Fruit fly (Drosophila melanogaster) whole organism, wandering third instar larva: ENCODE data around the gene Acat2.

ENCODE experiments used
- Abd-B ChIP-seq: fragments of >200 bp; optimal IDR thresholded peaks from 2 replicates; lab custom pipeline; 2017; ENCODE audit warnings: missing biosample characterization, missing genetic modification characterization
- CG32264 ChIP-seq: fragments of 200-800 bp; sonication (Bioruptor generic); optimal IDR thresholded peaks from 2 replicates; lab custom pipeline; 2016; ENCODE audit warnings: missing biosample characterization, missing genetic modification characterization
- CG9705 ChIP-seq: fragments of 200-800 bp; sonication (Bioruptor generic); optimal IDR thresholded peaks from 2 replicates; lab custom pipeline; 2018; ENCODE audit warnings: missing biosample characterization, mild to moderate bottlenecking, missing genetic modification characterization
- CrebA ChIP-seq: fragments of 200-800 bp; sonication (Bioruptor generic); optimal IDR thresholded peaks from 2 replicates; lab custom pipeline; 2016; ENCODE audit warnings: missing biosample characterization, mild to moderate bottlenecking, missing genetic modification characterization, borderline replicate concordance
- Dfd ChIP-seq: fragments of >200 bp; optimal IDR thresholded peaks from 2 replicates; lab custom pipeline; 2017; ENCODE audit warnings: missing biosample characterization, missing genetic modification characterization
- Dif ChIP-seq: fragments of 200-275, 200-300 bp; sonication (Bioruptor generic); optimal IDR thresholded peaks from 2 replicates; lab custom pipeline; 2018; ENCODE audit warnings: missing biosample characterization, missing genetic modification characterization; ENCODE audit not compliant: partially characterized antibody
- HLH106 ChIP-seq: fragments of 200-800 bp; optimal IDR thresholded peaks from 3 replicates; lab custom pipeline; 2019; ENCODE audit warnings: missing biosample characterization, mild to moderate bottlenecking, missing genetic modification characterization, moderate library complexity
- Hr78 ChIP-seq: fragments of >200 bp; optimal IDR thresholded peaks from 2 replicates; lab custom pipeline; 2017; ENCODE audit warnings: missing biosample characterization, missing genetic modification characterization
- Hr83 ChIP-seq: fragments of 200-300 bp; sonication (Bioruptor generic); optimal IDR thresholded peaks from 2 replicates; lab custom pipeline; 2016; ENCODE audit warnings: missing biosample characterization, mild to moderate bottlenecking, missing genetic modification characterization, moderate library complexity; ENCODE audit not compliant: poor library complexity, severe bottlenecking
- Jra ChIP-seq: sonication (Bioruptor generic); optimal IDR thresholded peaks from 2 replicates; lab custom pipeline; 2016; ENCODE audit warnings: missing biosample characterization, missing genetic modification characterization
- Mio ChIP-seq: sonication (Bioruptor generic); optimal IDR thresholded peaks from 2 replicates; lab custom pipeline; 2016; ENCODE audit warnings: missing biosample characterization, missing genetic modification characterization
- Myc ChIP-seq: fragments of >200 bp; optimal IDR thresholded peaks from 2 replicates; lab custom pipeline; 2017
- N ChIP-seq: fragments of >200 bp; optimal IDR thresholded peaks from 2 replicates; lab custom pipeline; 2018; ENCODE audit warnings: missing biosample characterization, missing external identifiers, missing genetic modification characterization
- OdsH ChIP-seq: fragments of 200-800 bp; sonication (Bioruptor generic); optimal IDR thresholded peaks from 2 replicates; lab custom pipeline; 2016; ENCODE audit warnings: missing biosample characterization, mild to moderate bottlenecking, missing genetic modification characterization
- Sp1 ChIP-seq: fragments of 200-800 bp; sonication (Bioruptor generic); optimal IDR thresholded peaks from 3 replicates; lab custom pipeline; 2019; ENCODE audit warnings: missing biosample characterization, mild to moderate bottlenecking, missing genetic modification characterization, moderate library complexity
- Vsx2 ChIP-seq: fragments of 200-300, 225-300 bp; sonication (Bioruptor generic); optimal IDR thresholded peaks from 2 replicates; lab custom pipeline; 2018; ENCODE audit warnings: missing biosample characterization, missing genetic modification characterization; ENCODE audit not compliant: partially characterized antibody
- dl ChIP-seq, 2 experiments: fragments of 175-275, 200-275 bp in 1 of 2; fragments of 200-275 bp in 1 of 2; sonication (Bioruptor generic); optimal IDR thresholded peaks; lab custom pipeline; 2018; ENCODE audit warnings: mild to moderate bottlenecking in 2 of 2, missing biosample characterization in 2 of 2, missing genetic modification characterization in 2 of 2, moderate library complexity in 2 of 2; ENCODE audit not compliant: partially characterized antibody in 2 of 2, insufficient read depth in 1 of 2
- dmrt93B ChIP-seq: fragments of 200-800 bp; sonication (Bioruptor generic); optimal IDR thresholded peaks from 2 replicates; lab custom pipeline; 2018; ENCODE audit warnings: missing biosample characterization, mild to moderate bottlenecking, missing genetic modification characterization
- dsf ChIP-seq: sonication (Bioruptor generic); optimal IDR thresholded peaks from 2 replicates; lab custom pipeline; 2016; ENCODE audit warnings: missing biosample characterization, missing genetic modification characterization, borderline replicate concordance
- ey ChIP-seq: fragments of 200-800 bp; sonication (Bioruptor generic); optimal IDR thresholded peaks from 2 replicates; lab custom pipeline; 2016; ENCODE audit warnings: missing biosample characterization, missing genetic modification characterization
- foxo ChIP-seq, 2 experiments: fragments of 200-800 bp; sonication (Bioruptor generic); optimal IDR thresholded peaks; 2 replicates in 1 of 2; 3 replicates in 1 of 2; lab custom pipeline; 2016 to 2017; ENCODE audit warnings: missing biosample characterization in 2 of 2, missing genetic modification characterization in 2 of 2
- fru ChIP-seq: fragments of 200-800 bp; sonication (Bioruptor generic); optimal IDR thresholded peaks from 3 replicates; lab custom pipeline; 2016; ENCODE audit warnings: missing biosample characterization, mild to moderate bottlenecking, missing genetic modification characterization
- lola ChIP-seq: fragments of >200 bp; optimal IDR thresholded peaks from 2 replicates; lab custom pipeline; 2017; ENCODE audit warnings: missing biosample characterization, missing genetic modification characterization
- pan ChIP-seq: fragments of >200 bp; optimal IDR thresholded peaks from 2 replicates; lab custom pipeline; 2017
- psq ChIP-seq: fragments of 200-800 bp; sonication (Bioruptor generic); optimal IDR thresholded peaks from 3 replicates; lab custom pipeline; 2017; ENCODE audit warnings: missing biosample characterization, mild to moderate bottlenecking, missing genetic modification characterization, moderate library complexity
- rgr ChIP-seq: fragments of 200-800 bp; sonication (Bioruptor generic); optimal IDR thresholded peaks from 3 replicates; lab custom pipeline; 2016; ENCODE audit warnings: missing biosample characterization, mild to moderate bottlenecking, missing genetic modification characterization
- sage ChIP-seq: fragments of 200-800 bp; sonication (Bioruptor generic); optimal IDR thresholded peaks from 2 replicates; lab custom pipeline; 2016; ENCODE audit warnings: missing biosample characterization, mild to moderate bottlenecking, missing genetic modification characterization
- sv ChIP-seq: fragments of 200-800 bp; sonication (Bioruptor generic); optimal IDR thresholded peaks from 3 replicates; lab custom pipeline; 2016; ENCODE audit warnings: missing biosample characterization, missing genetic modification characterization
- usp ChIP-seq: fragments of >200 bp; optimal IDR thresholded peaks from 2 replicates; lab custom pipeline; 2017; ENCODE audit warnings: missing biosample characterization, missing genetic modification characterization
- woc ChIP-seq: sonication (Bioruptor generic); optimal IDR thresholded peaks from 2 replicates; lab custom pipeline; 2016; ENCODE audit warnings: missing biosample characterization, mild to moderate bottlenecking, missing genetic modification characterization

The Acat2 gene

DNA sequence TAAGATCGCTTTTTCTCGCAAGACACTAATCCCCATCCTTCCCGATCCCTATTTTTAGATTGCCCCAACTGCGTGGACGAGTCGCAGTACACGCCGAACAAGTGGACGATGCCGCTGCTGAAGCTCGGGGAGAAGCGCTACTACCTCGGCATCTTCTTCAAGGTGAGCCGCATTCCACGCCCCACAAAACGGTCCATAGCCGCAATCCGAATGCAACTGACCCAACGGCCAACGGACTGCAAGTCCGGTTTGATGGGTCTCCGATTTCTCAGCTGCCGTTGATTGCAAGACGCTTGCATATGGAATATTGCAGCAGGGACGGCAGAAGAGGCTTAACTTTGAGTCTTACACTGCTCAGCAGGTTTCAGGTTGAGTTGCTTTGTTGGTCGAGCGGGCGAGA is 33.7 kb upstream of the Acat2 start:
- TF ChIP-seq lola (no peak), Dif (GFP tag; lab: Kevin White, UChicago) (peak; percentile 31)

DNA sequence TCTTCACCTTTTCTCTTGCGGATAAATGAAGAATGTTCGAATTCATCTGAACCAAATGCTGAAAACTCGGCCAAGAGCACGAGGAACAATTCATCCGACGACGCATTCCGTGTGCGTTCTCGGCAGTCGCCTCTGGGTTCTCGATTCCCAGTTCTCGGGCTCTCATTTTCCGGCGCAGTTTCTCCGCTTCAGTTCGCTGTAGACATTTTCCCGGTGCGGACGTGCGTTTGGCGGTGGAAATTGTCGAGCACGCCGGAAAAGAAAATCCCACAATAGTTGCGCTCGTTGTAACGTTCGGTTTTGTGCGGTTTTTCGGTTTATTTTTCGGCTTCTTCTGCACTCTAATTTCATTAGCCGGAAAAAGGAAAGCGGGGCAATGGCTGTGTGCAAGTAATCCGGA is 27.0 kb upstream of the Acat2 start, which contains the start of gene CG32333:
Gene CG32333, plus strand, starts transcription at position 190 of the 400 bp plus-strand sequence.
- no peak for TF ChIP-seq Jra (GFP tag; lab: Kevin White, UChicago)
- TF ChIP-seq dmrt93B (GFP tag; lab: Kevin White, UChicago) = no peak
- no peak for TF ChIP-seq N (GFP tag; lab: Kevin White, UChicago)
- TF ChIP-seq Myc (lab: Kevin White, UChicago) = no peak
- TF ChIP-seq pan (lab: Kevin White, UChicago) = no peak
- TF ChIP-seq woc = no peak
- TF ChIP-seq CG32264 (GFP tag; lab: Kevin White, UChicago) = no peak
- no peak for TF ChIP-seq psq (GFP tag; lab: Kevin White, UChicago)
- TF ChIP-seq Hr83 (GFP tag; lab: Kevin White, UChicago) = no peak
- no peak for TF ChIP-seq ey (GFP tag; lab: Kevin White, UChicago)
- no peak for TF ChIP-seq dl (GFP tag; optimal IDR thresholded peaks at IDR 0.05; lab: Kevin White, UChicago; ENCODE audit: insufficient read depth in 1 of 2, partially characterized antibody in 2 of 2)
- TF ChIP-seq sv (GFP tag; lab: Kevin White, UChicago) = no peak
- TF ChIP-seq Hr78 (GFP tag; lab: Kevin White, UChicago) = no peak
- no peak for TF ChIP-seq fru (GFP tag; lab: Kevin White, UChicago)
- no peak for TF ChIP-seq HLH106
- no peak for TF ChIP-seq Mio (GFP tag; lab: Kevin White, UChicago)
- TF ChIP-seq Dfd (GFP tag; lab: Kevin White, UChicago) = no peak
- TF ChIP-seq CG9705 (GFP tag; lab: Kevin White, UChicago) = no peak
- no peak for TF ChIP-seq OdsH (GFP tag; lab: Kevin White, UChicago)

- TF ChIP-seq foxo (GFP tag; optimal IDR thresholded peaks at IDR 0.05; lab: Kevin White, UChicago) = no peak
- no peak for TF ChIP-seq Dif (GFP tag; lab: Kevin White, UChicago)
Observed at dm6 chr3L:1277937-1278336, 24.8 kb upstream of the Acat2 start.

- no peak for TF ChIP-seq dmrt93B (GFP tag; lab: Kevin White, UChicago)
- no peak for TF ChIP-seq Dfd (GFP tag; lab: Kevin White, UChicago)
- no peak for TF ChIP-seq Sp1 (GFP tag; lab: Kevin White, UChicago)
- TF ChIP-seq Jra (GFP tag; lab: Kevin White, UChicago) = no peak
- peak; percentile 18 for TF ChIP-seq ey (GFP tag; lab: Kevin White, UChicago)
- TF ChIP-seq usp = no peak
- no peak for TF ChIP-seq Vsx2 (GFP tag; lab: Kevin White, UChicago)
Observed at dm6 chr3L:1279685-1280084, 23.1 kb upstream of the Acat2 start.

DNA sequence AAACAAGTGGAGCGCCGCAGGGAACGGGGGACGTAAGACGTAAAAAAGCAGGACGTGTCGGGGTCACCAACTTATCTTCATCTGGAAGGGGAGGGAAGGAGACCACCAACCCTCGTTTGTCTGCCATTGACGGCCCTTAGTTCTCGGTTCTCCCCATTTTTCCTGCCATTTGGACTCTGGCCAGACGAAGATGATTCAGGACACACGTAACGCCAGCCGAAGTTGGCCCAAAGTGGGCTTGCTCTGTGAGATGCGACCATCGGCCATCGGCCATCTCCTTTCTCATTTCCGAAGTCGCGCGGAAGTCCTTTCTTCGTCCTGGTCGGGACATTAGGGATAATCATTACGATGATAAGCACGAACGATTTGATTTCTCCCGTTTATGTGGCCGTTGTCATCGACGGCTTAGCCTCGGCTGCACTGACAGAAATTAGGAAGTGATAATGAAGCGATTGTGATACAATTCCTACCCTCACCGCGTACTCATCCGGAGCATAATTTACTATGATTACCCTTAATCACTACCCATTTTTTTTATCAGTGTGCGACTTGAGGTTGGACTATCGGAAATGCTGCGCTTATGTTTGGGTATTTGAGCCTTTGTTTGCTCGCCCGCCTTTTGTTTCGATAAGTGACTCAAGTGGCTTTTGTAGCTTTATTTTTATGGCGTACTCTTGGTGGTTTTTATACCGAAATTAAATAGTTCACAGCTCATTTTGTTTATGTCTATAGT is 21.7 kb upstream of the Acat2 start:
- TF ChIP-seq sv (GFP tag; lab: Kevin White, UChicago) (no peak), Mio (GFP tag; lab: Kevin White, UChicago) (no peak), dsf (GFP tag; lab: Kevin White, UChicago) (no peak), CG32264 (GFP tag; lab: Kevin White, UChicago) (no peak), foxo (GFP tag; optimal IDR thresholded peaks at IDR 0.05; lab: Kevin White, UChicago) (no peak), fru (GFP tag; lab: Kevin White, UChicago) (no peak), lola (no peak), CrebA (no peak), Jra (GFP tag; lab: Kevin White, UChicago) (no peak)

DNA sequence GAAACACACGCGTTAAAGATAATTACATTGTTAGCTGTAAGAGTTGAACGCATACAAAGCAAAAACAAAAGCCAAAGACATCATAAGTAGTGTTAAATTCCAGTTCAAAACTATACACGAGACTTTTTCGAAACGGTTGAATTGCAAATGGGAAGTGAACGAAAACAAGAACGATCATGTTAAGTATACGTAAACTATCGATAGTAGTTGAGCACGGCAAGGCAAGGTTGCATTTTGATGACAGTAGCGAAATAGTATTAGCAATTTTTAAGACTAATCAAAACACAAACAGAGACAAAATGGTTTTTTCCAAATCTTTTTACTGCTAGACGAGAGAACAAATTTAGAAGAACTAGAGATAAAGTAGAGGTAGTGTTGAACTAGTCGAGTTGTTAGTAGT is 7.9 kb upstream of the Acat2 start:
- TF ChIP-seq CG9705 (GFP tag; lab: Kevin White, UChicago) (no peak), woc (no peak), OdsH (GFP tag; lab: Kevin White, UChicago) (no peak), usp (no peak), foxo (GFP tag; optimal IDR thresholded peaks at IDR 0.05; lab: Kevin White, UChicago) (no peak), lola (no peak), Mio (GFP tag; lab: Kevin White, UChicago) (no peak), Abd-B (GFP tag; lab: Kevin White, UChicago) (no peak), rgr (no peak), ey (GFP tag; lab: Kevin White, UChicago) (no peak), sage (no peak)
- TF ChIP-seq, all 38 proteins: peak for 0
